Worm (Caenorhabditis elegans): Measurements from ENCODE around the gene ltah-1.2.
"Not testable (repeated sequence)": the region's sequence is repeated elsewhere in the genome, so short reads cannot be mapped to it uniquely, and the experiment has no call there.

- not testable (repeated sequence) for TF ChIP-seq pha-4 (tag; optimal IDR thresholded peaks at IDR 0.05); athp-1 (tag; optimal IDR thresholded peaks at IDR 0.05); snpc-4 (GFP tag; optimal IDR thresholded peaks at IDR 0.05); snpc-4 (tag; optimal IDR thresholded peaks at IDR 0.05); ccch-3 (GFP tag; optimal IDR thresholded peaks at IDR 0.05); tlf-1 (GFP tag; optimal IDR thresholded peaks at IDR 0.05); ztf-18 (tag; optimal IDR thresholded peaks at IDR 0.05); egrh-3 (GFP tag; IDR thresholded peaks at IDR 0.05); ceh-79 (tag; optimal IDR thresholded peaks at IDR 0.05); K12H6.12 (tag; optimal IDR thresholded peaks at IDR 0.05); let-526 (GFP tag; IDR thresholded peaks at IDR 0.05); F55B11.4 (tag; optimal IDR thresholded peaks at IDR 0.05; ENCODE audit: borderline replicate concordance, insufficient read depth); F49E8.2 (tag; optimal IDR thresholded peaks at IDR 0.05; ENCODE audit: insufficient read depth); unc-130 (GFP tag; optimal IDR thresholded peaks at IDR 0.05)
These were observed 30.1 kb downstream of the ltah-1.2 start, which contains the start of gene blos-7 for ce11 chrIV:3582806-3583205.

All from whole organism, young adult.